Worm (Caenorhabditis elegans): ENCODE data around the gene atad-3.

- TF ChIP-seq nfya-1 (tag; optimal IDR thresholded peaks at IDR 0.05), result no peak
- no peak for TF ChIP-seq pha-4 (tag; optimal IDR thresholded peaks at IDR 0.05)
- TF ChIP-seq ceh-9 (tag; optimal IDR thresholded peaks at IDR 0.05), result no peak
- TF ChIP-seq sdc-2 (tag; optimal IDR thresholded peaks at IDR 0.05), result no peak
- TF ChIP-seq ceh-48 (tag; optimal IDR thresholded peaks at IDR 0.05), result no peak
- no peak for TF ChIP-seq fkh-10 (GFP tag; optimal IDR thresholded peaks at IDR 0.05)
- no peak for TF ChIP-seq ama-1 (optimal IDR thresholded peaks at IDR 0.05)
- no peak for TF ChIP-seq unc-42 (tag; optimal IDR thresholded peaks at IDR 0.05)
- TF ChIP-seq ets-4 (tag; optimal IDR thresholded peaks at IDR 0.05), result no peak
Observed at ce11 chrII:10261261-10261660, 12.5 kb downstream of the atad-3 start.
